Worm (Caenorhabditis elegans): ENCODE measurements around the gene F53F1.3.
A peak's percentile ranks its signal among the peaks of the same experiment; 100 is the strongest.

Gene F53F1.3

ce11 chrV:13367024-13367423, 41.0 kb upstream of the F53F1.3 start, which contains the start of gene srx-125:
Gene srx-125 (plus strand): TSS chrV:13367324.
- no peak for TF ChIP-seq drap-1 (GFP tag; optimal IDR thresholded peaks at IDR 0.05)
- no peak for TF ChIP-seq unc-120 (tag; optimal IDR thresholded peaks at IDR 0.05; ENCODE audit: poor library complexity, severe bottlenecking)
- TF ChIP-seq nhr-28 (tag; optimal IDR thresholded peaks at IDR 0.05): no peak

- TF ChIP-seq hlh-1 (tag; optimal IDR thresholded peaks at IDR 0.05) (no peak), zip-8 (tag; optimal IDR thresholded peaks at IDR 0.05) (no peak), ceh-43 (GFP tag; optimal IDR thresholded peaks at IDR 0.05) (no peak), flh-1 (GFP tag; optimal IDR thresholded peaks at IDR 0.05) (no peak), ham-2 (GFP tag; optimal IDR thresholded peaks at IDR 0.05) (no peak), lin-32 (GFP tag; optimal IDR thresholded peaks at IDR 0.05) (no peak), drap-1 (GFP tag; optimal IDR thresholded peaks at IDR 0.05) (no peak), ces-1 (GFP tag; optimal IDR thresholded peaks at IDR 0.05) (no peak), lin-13 (tag; optimal IDR thresholded peaks at IDR 0.05) (no peak)
Measured at ce11 chrV:13369663-13370062, 38.4 kb upstream of the F53F1.3 start.

- no peak for TF ChIP-seq blmp-1 (tag; optimal IDR thresholded peaks at IDR 0.05)
Measured at ce11 chrV:13370265-13370664, 37.8 kb upstream of the F53F1.3 start.

- TF ChIP-seq ham-2 (GFP tag; optimal IDR thresholded peaks at IDR 0.05) (no peak), ceh-83 (GFP tag; optimal IDR thresholded peaks at IDR 0.05) (no peak), elt-1 (tag; optimal IDR thresholded peaks at IDR 0.05; ENCODE audit: borderline replicate concordance, insufficient read depth) (no peak), ces-1 (GFP tag; optimal IDR thresholded peaks at IDR 0.05) (no peak), bed-3 (GFP tag; optimal IDR thresholded peaks at IDR 0.05) (no peak), sem-2 (GFP tag; optimal IDR thresholded peaks at IDR 0.05) (no peak), nhr-2 (tag; optimal IDR thresholded peaks at IDR 0.05) (peak; percentile 20), flh-1 (GFP tag; optimal IDR thresholded peaks at IDR 0.05) (no peak), zip-8 (tag; optimal IDR thresholded peaks at IDR 0.05) (peak; percentile 86), lin-32 (GFP tag; optimal IDR thresholded peaks at IDR 0.05) (no peak), snpc-4 (tag; optimal IDR thresholded peaks at IDR 0.05) (no peak), unc-62 (GFP tag; optimal IDR thresholded peaks at IDR 0.05) (peak; percentile 7), sptf-1 (tag; optimal IDR thresholded peaks at IDR 0.05) (no peak)
Measured at ce11 chrV:13371336-13371735, 36.7 kb upstream of the F53F1.3 start.

ce11 chrV:13372821-13373220, 35.2 kb upstream of the F53F1.3 start:
- TF ChIP-seq snpc-4 (tag; optimal IDR thresholded peaks at IDR 0.05): no peak
- TF ChIP-seq M03D4.4 (tag; optimal IDR thresholded peaks at IDR 0.05): no peak
- TF ChIP-seq nhr-12 (tag; optimal IDR thresholded peaks at IDR 0.05): no peak
- TF ChIP-seq unc-39 (tag; optimal IDR thresholded peaks at IDR 0.05): no peak
- no peak for TF ChIP-seq ham-2 (GFP tag; optimal IDR thresholded peaks at IDR 0.05)
- TF ChIP-seq ceh-83 (GFP tag; optimal IDR thresholded peaks at IDR 0.05): no peak
- no peak for TF ChIP-seq blmp-1 (tag; optimal IDR thresholded peaks at IDR 0.05)
- TF ChIP-seq lin-32 (GFP tag; optimal IDR thresholded peaks at IDR 0.05): no peak
- no peak for TF ChIP-seq sptf-1 (tag; optimal IDR thresholded peaks at IDR 0.05)
- no peak for TF ChIP-seq zip-8 (tag; optimal IDR thresholded peaks at IDR 0.05)
- no peak for TF ChIP-seq ceh-43 (GFP tag; optimal IDR thresholded peaks at IDR 0.05)
- TF ChIP-seq elt-1 (tag; optimal IDR thresholded peaks at IDR 0.05; ENCODE audit: borderline replicate concordance, insufficient read depth): no peak
- TF ChIP-seq unc-62 (GFP tag; optimal IDR thresholded peaks at IDR 0.05): no peak
- no peak for TF ChIP-seq drap-1 (GFP tag; optimal IDR thresholded peaks at IDR 0.05)
- TF ChIP-seq hlh-1 (tag; optimal IDR thresholded peaks at IDR 0.05): no peak

- TF ChIP-seq lin-13 (tag; optimal IDR thresholded peaks at IDR 0.05): no peak
- no peak for TF ChIP-seq unc-62 (GFP tag; optimal IDR thresholded peaks at IDR 0.05)
- no peak for TF ChIP-seq elt-3 (tag; optimal IDR thresholded peaks at IDR 0.05)
- TF ChIP-seq lsy-2 (tag; optimal IDR thresholded peaks at IDR 0.05): no peak
- TF ChIP-seq ztf-11 (tag; optimal IDR thresholded peaks at IDR 0.05): no peak
- no peak for TF ChIP-seq hlh-1 (tag; optimal IDR thresholded peaks at IDR 0.05)
- no peak for TF ChIP-seq mab-5 (tag; optimal IDR thresholded peaks at IDR 0.05)
- TF ChIP-seq blmp-1 (tag; optimal IDR thresholded peaks at IDR 0.05): no peak
- TF ChIP-seq nhr-237 (tag; optimal IDR thresholded peaks at IDR 0.05): no peak
- TF ChIP-seq elt-1 (tag; optimal IDR thresholded peaks at IDR 0.05; ENCODE audit: borderline replicate concordance, insufficient read depth): no peak
- TF ChIP-seq drap-1 (GFP tag; optimal IDR thresholded peaks at IDR 0.05): no peak
- no peak for TF ChIP-seq pha-4 (tag; optimal IDR thresholded peaks at IDR 0.05)
Measured at ce11 chrV:13373643-13374042, 34.4 kb upstream of the F53F1.3 start.
